Worm (Caenorhabditis elegans) whole organism, midembryonic: ENCODE data around the gene nhr-268.

Experiments used
- T22C8.4 ChIP-seq: fragments of 200-800 bp; sonication (Bioruptor generic); IDR thresholded peaks from 2 replicates; pipeline ENCODE4 v1.3.6; 2022; ENCODE audit warnings: missing genetic modification characterization, missing compliant biosample characterization
- cog-1 ChIP-seq: sonication (generic microtip); optimal IDR thresholded peaks from 2 replicates; lab custom pipeline; 2016; ENCODE audit warnings: missing genetic modification characterization, missing compliant biosample characterization
- flt-1 ChIP-seq: fragments of 200-800 bp; sonication (Bioruptor generic); IDR thresholded peaks from 2 replicates; pipeline ENCODE4 v1.3.6; 2022; ENCODE audit warnings: missing genetic modification characterization, missing compliant biosample characterization
- klf-2 ChIP-seq: fragments of 200-800 bp; sonication (Bioruptor generic); conservative IDR thresholded peaks from 2 replicates; pipeline ENCODE4 v1.3.6; 2022; ENCODE audit warnings: missing genetic modification reagents, missing genetic modification characterization, missing compliant biosample characterization
- ref-1 ChIP-seq: fragments of 200-800 bp; sonication (Bioruptor generic); conservative IDR thresholded peaks from 2 replicates; pipeline ENCODE4 v1.3.6; 2022; ENCODE audit warnings: missing genetic modification reagents, missing genetic modification characterization, missing compliant biosample characterization
- tab-1 ChIP-seq: fragments of 200-800 bp; sonication (Bioruptor generic); IDR thresholded peaks from 2 replicates; pipeline ENCODE4 v1.3.6; 2022; ENCODE audit warnings: missing genetic modification characterization, missing compliant biosample characterization
- ztf-23 ChIP-seq: fragments of 200-800 bp; sonication (Bioruptor generic); IDR thresholded peaks from 2 replicates; pipeline ENCODE4 v1.3.6; 2022; ENCODE audit warnings: missing genetic modification reagents, missing genetic modification characterization, missing compliant biosample characterization
- ztf-29 ChIP-seq: fragments of 200-800 bp; sonication (Bioruptor generic); IDR thresholded peaks from 2 replicates; pipeline ENCODE4 v1.3.6; 2022; ENCODE audit warnings: missing genetic modification reagents, missing genetic modification characterization, missing compliant biosample characterization

DNA sequence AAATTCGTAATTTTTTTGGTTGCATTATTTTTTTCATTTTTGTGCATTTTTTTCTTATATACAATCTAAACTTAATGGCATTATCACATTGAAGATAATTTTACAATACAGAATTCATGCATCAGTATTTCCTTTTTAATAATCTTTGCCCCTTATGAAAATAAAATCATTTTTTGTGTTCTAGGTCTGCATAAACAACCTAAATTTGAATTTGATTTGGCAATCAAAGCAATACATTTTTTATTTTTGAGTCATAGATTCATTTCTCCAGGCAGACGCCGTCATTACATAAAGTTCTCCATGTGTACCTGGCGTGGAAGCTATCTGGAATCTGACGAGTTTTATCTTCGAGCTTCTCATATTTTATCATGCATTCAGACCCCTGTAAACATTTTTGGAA is 31.8 kb downstream of the nhr-268 start, which contains the start of gene srh-140:
- TF ChIP-seq flt-1 (GFP tag; lab: Robert Waterston, UW) (no peak), ztf-23 (GFP tag; lab: Robert Waterston, UW) (no peak), ztf-29 (GFP tag; lab: Robert Waterston, UW) (no peak), T22C8.4 (GFP tag; lab: Robert Waterston, UW) (no peak), tab-1 (no peak), klf-2 (GFP tag; lab: Robert Waterston, UW) (no peak), cog-1 (tag; lab: Kevin White, UChicago) (no peak), ref-1 (GFP tag; lab: Robert Waterston, UW) (no peak)
